Fruit fly (Drosophila melanogaster) whole organism, embryonic: ENCODE data around the gene CG17778.

Experiments
- Bteb2 ChIP-seq: fragments of 200-800 bp; sonication (Bioruptor generic); optimal IDR thresholded peaks from 2 replicates; lab custom pipeline; 2016; ENCODE audit warnings: missing biosample characterization, missing genetic modification characterization
- CG1024 ChIP-seq: fragments of 200-800 bp; sonication (Bioruptor generic); IDR thresholded peaks from 2 replicates; pipeline ENCODE4 v1.3.6; 2022; ENCODE audit warnings: missing biosample characterization, missing genetic modification characterization
- CG10267 ChIP-seq: fragments of 200-800 bp; sonication (Bioruptor generic); optimal IDR thresholded peaks from 2 replicates; lab custom pipeline; 2018; ENCODE audit warnings: missing biosample characterization, mild to moderate bottlenecking, missing genetic modification characterization, moderate library complexity
- CG10366 ChIP-seq: fragments of 200-800 bp; sonication (Bioruptor generic); IDR thresholded peaks from 2 replicates; pipeline ENCODE4 v1.3.6; 2022; ENCODE audit warnings: missing biosample characterization, missing genetic modification characterization
- CG10565 ChIP-seq: fragments of 200-800 bp; sonication (Bioruptor generic); optimal IDR thresholded peaks from 3 replicates; lab custom pipeline; 2016; ENCODE audit warnings: missing biosample characterization, mild to moderate bottlenecking, missing genetic modification characterization
- CG10654 ChIP-seq: fragments of 200-800 bp; sonication (Bioruptor generic); optimal IDR thresholded peaks from 2 replicates; lab custom pipeline; 2016; ENCODE audit warnings: missing biosample characterization, missing genetic modification characterization
- CG11695 ChIP-seq: fragments of 200-800 bp; sonication (Bioruptor generic); IDR thresholded peaks from 3 replicates; pipeline ENCODE4 v1.3.6; 2022; ENCODE audit warnings: missing biosample characterization, missing genetic modification characterization
- CG13424 ChIP-seq: fragments of 200-800 bp; sonication (Bioruptor generic); optimal IDR thresholded peaks from 2 replicates; lab custom pipeline; 2019; ENCODE audit warnings: missing biosample characterization, mild to moderate bottlenecking, missing genetic modification characterization, moderate library complexity
- CG14667 ChIP-seq: fragments of 200-800 bp; sonication (Bioruptor generic); IDR thresholded peaks from 2 replicates; pipeline ENCODE4 v1.3.6; 2022; ENCODE audit warnings: missing biosample characterization, missing genetic modification characterization
- CG14965 ChIP-seq: fragments of 200-800 bp; sonication (Bioruptor generic); optimal IDR thresholded peaks from 2 replicates; lab custom pipeline; 2016; ENCODE audit warnings: missing biosample characterization, missing genetic modification characterization, borderline replicate concordance
- CG17802 ChIP-seq: fragments of 200-800 bp; sonication (Bioruptor generic); optimal IDR thresholded peaks from 2 replicates; lab custom pipeline; 2018; ENCODE audit warnings: missing biosample characterization, mild to moderate bottlenecking, missing genetic modification characterization, moderate library complexity
- CG18262 ChIP-seq: fragments of 200-800 bp; optimal IDR thresholded peaks from 3 replicates; lab custom pipeline; 2019; ENCODE audit warnings: missing biosample characterization, mild to moderate bottlenecking, missing genetic modification characterization, moderate library complexity
- CG2678 ChIP-seq: fragments of 200-800 bp; sonication (Bioruptor generic); optimal IDR thresholded peaks from 3 replicates; lab custom pipeline; 2019; ENCODE audit warnings: missing biosample characterization, mild to moderate bottlenecking, missing genetic modification characterization, moderate library complexity
- CG33213 ChIP-seq: fragments of 200-800 bp; sonication (Bioruptor generic); optimal IDR thresholded peaks from 3 replicates; lab custom pipeline; 2016; ENCODE audit warnings: missing biosample characterization, missing genetic modification characterization
- CG33557 ChIP-seq: fragments of 200-800 bp; sonication (Bioruptor generic); optimal IDR thresholded peaks from 2 replicates; lab custom pipeline; 2019; ENCODE audit warnings: missing biosample characterization, mild to moderate bottlenecking, missing genetic modification characterization, moderate library complexity
- CG3726 ChIP-seq: fragments of 200-800 bp; sonication (Bioruptor generic); IDR thresholded peaks from 3 replicates; pipeline ENCODE4, ENCODE4 v1.3.6; 2022; ENCODE audit warnings: missing biosample characterization, missing genetic modification characterization
- CG4854 ChIP-seq: fragments of 200-800 bp; sonication (Bioruptor generic); optimal IDR thresholded peaks from 2 replicates; lab custom pipeline; 2016; ENCODE audit warnings: missing biosample characterization, missing genetic modification characterization, inconsistent platforms
- CG6683 ChIP-seq: fragments of 200-800 bp; sonication (Bioruptor generic); optimal IDR thresholded peaks from 2 replicates; lab custom pipeline; 2017; ENCODE audit warnings: missing biosample characterization, mild to moderate bottlenecking, missing genetic modification characterization, missing genetic modification reagents
- CG7928 ChIP-seq: fragments of 200-800 bp; sonication (Bioruptor generic); optimal IDR thresholded peaks from 2 replicates; lab custom pipeline; 2017; ENCODE audit warnings: missing biosample characterization, mild to moderate bottlenecking, missing genetic modification characterization
- CG9609 ChIP-seq: fragments of 200-800 bp; sonication (Bioruptor generic); optimal IDR thresholded peaks from 3 replicates; lab custom pipeline; 2016; ENCODE audit warnings: missing biosample characterization, missing genetic modification characterization
- CkIIα-i1 ChIP-seq: fragments of 200-800 bp; sonication (Bioruptor generic); IDR thresholded peaks from 2 replicates; pipeline ENCODE4 v1.3.6; 2022; ENCODE audit warnings: missing biosample characterization, missing genetic modification characterization
- Dip2 ChIP-seq: fragments of 200-800 bp; sonication (Bioruptor generic); IDR thresholded peaks from 2 replicates; pipeline ENCODE4 v1.3.6; 2022; ENCODE audit warnings: missing biosample characterization, missing genetic modification characterization
- Doc2 ChIP-seq: fragments of 200-800 bp; sonication (Bioruptor generic); IDR thresholded peaks from 2 replicates; pipeline ENCODE4 v1.3.6; 2022; ENCODE audit warnings: missing biosample characterization, missing genetic modification characterization
- Fer3 ChIP-seq: fragments of 200-800 bp; sonication (Bioruptor generic); optimal IDR thresholded peaks from 2 replicates; lab custom pipeline; 2018; ENCODE audit warnings: missing biosample characterization, mild to moderate bottlenecking, missing genetic modification characterization, moderate library complexity
- HLH4C ChIP-seq: fragments of 200-800 bp; sonication (Bioruptor generic); IDR thresholded peaks from 3 replicates; pipeline ENCODE4 v1.3.6; 2022; ENCODE audit warnings: missing biosample characterization, missing genetic modification characterization; ENCODE audit not compliant: partially characterized antibody
- Hr39 ChIP-seq: fragments of >200 bp; optimal IDR thresholded peaks from 2 replicates; lab custom pipeline; 2017
- Poxn ChIP-seq: fragments of 200-800 bp; sonication (Bioruptor generic); IDR thresholded peaks from 2 replicates; pipeline ENCODE4 v1.3.6; 2022; ENCODE audit warnings: missing biosample characterization, missing genetic modification characterization
- Rx ChIP-seq: fragments of 200-800 bp; sonication (Bioruptor generic); IDR thresholded peaks from 2 replicates; pipeline ENCODE4 v1.3.6; 2022; ENCODE audit warnings: missing biosample characterization, missing genetic modification characterization
- Ssrp ChIP-seq: fragments of 200-800 bp; sonication (Bioruptor generic); optimal IDR thresholded peaks from 2 replicates; lab custom pipeline; 2018; ENCODE audit warnings: missing biosample characterization, mild to moderate bottlenecking, missing genetic modification characterization, moderate library complexity
- Stat92E ChIP-seq, 3 experiments: fragments of >200 bp in 2 of 3; fragments of 200-800 bp in 1 of 3; sonication (Bioruptor generic) in 1 of 3; optimal IDR thresholded peaks; 2 replicates each; lab custom pipeline; 2017 to 2019; ENCODE audit warnings: missing biosample characterization in 3 of 3, missing genetic modification characterization in 3 of 3, mild to moderate bottlenecking in 1 of 3, moderate library complexity in 1 of 3
- abd-A ChIP-seq: fragments of 200-800 bp; sonication (Bioruptor generic); optimal IDR thresholded peaks from 3 replicates; lab custom pipeline; 2019; ENCODE audit warnings: missing biosample characterization, mild to moderate bottlenecking, missing genetic modification characterization, moderate library complexity
- ac ChIP-seq: fragments of 200-800 bp; sonication (Bioruptor generic); optimal IDR thresholded peaks from 3 replicates; lab custom pipeline; 2017; ENCODE audit warnings: missing biosample characterization, mild to moderate bottlenecking, missing genetic modification characterization
- bcd ChIP-seq: fragments of 200-800 bp; sonication (Bioruptor generic); optimal IDR thresholded peaks from 2 replicates; lab custom pipeline; 2017; ENCODE audit warnings: missing biosample characterization, mild to moderate bottlenecking, missing genetic modification characterization
- crc ChIP-seq: fragments of 200-800 bp; sonication (Bioruptor generic); optimal IDR thresholded peaks from 2 replicates; lab custom pipeline; 2016; ENCODE audit warnings: missing biosample characterization, missing genetic modification characterization
- cwo ChIP-seq: fragments of 200-800 bp; sonication (Bioruptor generic); optimal IDR thresholded peaks from 3 replicates; lab custom pipeline; 2017; ENCODE audit warnings: missing biosample characterization, missing genetic modification characterization, mild to moderate bottlenecking, moderate library complexity, missing genetic modification reagents
- dan ChIP-seq: fragments of 200-800 bp; sonication (Bioruptor generic); IDR thresholded peaks from 2 replicates; pipeline ENCODE4 v1.3.6; 2022; ENCODE audit warnings: missing biosample characterization, missing genetic modification characterization
- dmrt11E ChIP-seq: fragments of 200-800 bp; sonication (Bioruptor generic); optimal IDR thresholded peaks from 3 replicates; lab custom pipeline; 2018; ENCODE audit warnings: missing biosample characterization, mild to moderate bottlenecking, missing genetic modification characterization, moderate library complexity
- fd96Cb ChIP-seq: fragments of 200-800 bp; sonication (Bioruptor generic); optimal IDR thresholded peaks from 2 replicates; lab custom pipeline; 2018; ENCODE audit warnings: missing biosample characterization, mild to moderate bottlenecking, missing genetic modification characterization, moderate library complexity
- grn ChIP-seq: fragments of 200-800 bp; sonication (Bioruptor generic); optimal IDR thresholded peaks from 3 replicates; lab custom pipeline; 2017; ENCODE audit warnings: missing biosample characterization, missing genetic modification characterization
- gro ChIP-seq: fragments of 200-800 bp; sonication (Bioruptor generic); optimal IDR thresholded peaks from 2 replicates; lab custom pipeline; 2016; ENCODE audit warnings: missing biosample characterization, missing genetic modification characterization
- maf-S ChIP-seq: fragments of 200-800 bp; sonication (Bioruptor generic); optimal IDR thresholded peaks from 2 replicates; lab custom pipeline; 2016; ENCODE audit warnings: missing biosample characterization, missing genetic modification characterization
- org-1 ChIP-seq: fragments of 200-800 bp; sonication (Bioruptor generic); optimal IDR thresholded peaks from 2 replicates; lab custom pipeline; 2017; ENCODE audit warnings: missing biosample characterization, missing genetic modification characterization
- prd ChIP-seq, 3 experiments: fragments of >200 bp in 2 of 3; fragments of 200-800 bp in 1 of 3; sonication (Bioruptor generic) in 1 of 3; optimal IDR thresholded peaks in 2 of 3; IDR thresholded peaks in 1 of 3; 2 replicates in 2 of 3; 3 replicates in 1 of 3; pipeline versions ENCODE4 v1.3.6 to Lab custom; 2017 to 2022; ENCODE audit warnings: missing biosample characterization in 1 of 3, missing genetic modification characterization in 1 of 3
- rib ChIP-seq: fragments of 200-800 bp; sonication (Bioruptor generic); IDR thresholded peaks from 2 replicates; pipeline ENCODE4 v1.3.6; 2022; ENCODE audit warnings: missing biosample characterization, missing genetic modification characterization
- stwl ChIP-seq: fragments of 200-800 bp; sonication (Bioruptor generic); optimal IDR thresholded peaks from 3 replicates; lab custom pipeline; 2018; ENCODE audit warnings: missing biosample characterization, mild to moderate bottlenecking, missing genetic modification characterization, moderate library complexity
- sug ChIP-seq: fragments of 200-800 bp; optimal IDR thresholded peaks from 2 replicates; lab custom pipeline; 2019; ENCODE audit warnings: missing biosample characterization, mild to moderate bottlenecking, missing genetic modification characterization, moderate library complexity
- vnd ChIP-seq: fragments of 200-800 bp; sonication (Bioruptor generic); IDR thresholded peaks from 3 replicates; pipeline ENCODE4 v1.3.6; 2022; ENCODE audit warnings: missing biosample characterization, missing genetic modification characterization; ENCODE audit not compliant: partially characterized antibody
- zfh1 ChIP-seq: fragments of 200-800 bp; sonication (Bioruptor generic); IDR thresholded peaks from 3 replicates; pipeline ENCODE4 v1.3.6; 2022; ENCODE audit warnings: missing biosample characterization, missing genetic modification characterization

Gene CG17778

DNA sequence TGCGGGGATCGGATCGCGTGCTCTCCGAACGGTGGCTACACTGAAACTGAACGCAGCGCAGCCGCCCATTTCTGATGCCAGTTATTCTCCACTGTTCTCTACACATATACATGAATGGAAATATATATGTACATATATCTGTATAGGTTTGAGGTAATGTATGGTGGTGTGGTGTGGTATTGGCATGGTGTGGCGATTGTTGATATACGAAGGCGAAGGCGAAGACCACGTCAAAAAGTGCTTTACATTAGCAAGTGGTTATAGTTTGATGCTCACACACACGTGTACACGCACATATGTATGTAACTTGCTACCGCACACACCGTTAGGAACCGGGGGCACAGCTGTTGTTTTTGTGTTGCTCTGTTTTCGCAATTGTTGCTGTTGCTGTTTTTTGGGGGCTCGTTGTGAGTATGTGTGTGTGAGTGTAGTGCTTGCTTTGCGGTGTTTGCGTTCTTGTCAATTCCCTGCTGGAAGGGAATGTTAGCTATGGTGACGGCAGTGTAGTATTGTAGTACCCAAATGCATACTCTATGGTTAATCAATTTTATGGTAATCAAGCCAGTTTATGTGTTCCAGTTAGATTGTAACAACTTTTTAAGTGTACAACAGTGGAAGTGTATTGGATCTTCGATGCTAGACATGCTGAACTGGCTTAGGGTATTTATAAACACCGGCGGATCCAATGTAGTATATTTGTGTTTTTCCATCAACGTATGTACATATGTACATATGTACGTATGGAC is 796 bp upstream of the CG17778 start, which contains the start of gene CG17896 (continued):
- TF ChIP-seq CG2678 (peak; percentile 98), CG9609 (GFP tag; lab: Kevin White, UChicago) (peak; percentile 99), org-1 (GFP tag; lab: Kevin White, UChicago) (peak; percentile 98), CG33557 (GFP tag; lab: Kevin White, UChicago) (peak; percentile 70), ac (peak; percentile 47), CG7928 (GFP tag; lab: Kevin White, UChicago) (peak; percentile 83), gro (GFP tag; lab: Kevin White, UChicago) (peak; percentile 99), rib (GFP tag; lab: Robert Waterston, UW) (peak; percentile 99), stwl (tag; lab: Kevin White, UChicago) (no peak), maf-S (GFP tag; lab: Kevin White, UChicago) (peak; percentile 98), crc (GFP tag; lab: Kevin White, UChicago) (peak; percentile 98), Rx (GFP tag; lab: Robert Waterston, UW) (peak; percentile 97), CG14965 (GFP tag; lab: Kevin White, UChicago) (peak; percentile 90), CkIIα-i1 (peak; percentile 93), CG10267 (peak; percentile 87), bcd (GFP tag; lab: Kevin White, UChicago) (peak; percentile 98), zfh1 (GFP tag; lab: Robert Waterston, UW) (peak; percentile 97), prd (optimal IDR thresholded peaks at IDR 0.05; lab: Kevin White, UChicago) (no peak), prd (GFP tag; IDR thresholded peaks at IDR 0.05; lab: Robert Waterston, UW) (peak; percentile 99), CG18262 (tag; lab: Kevin White, UChicago) (peak; percentile 93), Poxn (GFP tag; lab: Robert Waterston, UW) (peak; percentile 98), Bteb2 (GFP tag; lab: Kevin White, UChicago) (peak; percentile 98), dmrt11E (peak; percentile 72), sug (tag; lab: Kevin White, UChicago) (peak; percentile 93), CG10366 (GFP tag; lab: Robert Waterston, UW) (peak; percentile 98), CG13424 (tag; lab: Kevin White, UChicago) (peak; percentile 96), Doc2 (GFP tag; lab: Robert Waterston, UW) (peak; percentile 92), Ssrp (tag; lab: Kevin White, UChicago) (peak; percentile 92), grn (GFP tag; lab: Kevin White, UChicago) (peak; percentile 77), HLH4C (no peak), CG3726 (GFP tag; lab: Robert Waterston, UW) (peak; percentile 95), CG10654 (GFP tag; lab: Kevin White, UChicago) (peak; percentile 97), Fer3 (peak; percentile 99), CG17802 (tag; lab: Kevin White, UChicago) (peak; percentile 79), CG1024 (GFP tag; lab: Robert Waterston, UW) (peak; percentile 93), CG10565 (GFP tag; lab: Kevin White, UChicago) (peak; percentile 81), abd-A (peak; percentile 73), Hr39 (lab: Kevin White, UChicago) (no peak), Dip2 (GFP tag; lab: Robert Waterston, UW) (peak; percentile 66; the same call in 1 of the 2 replicates), CG11695 (GFP tag; lab: Robert Waterston, UW) (peak; percentile 97), fd96Cb (peak; percentile 95), CG6683 (peak; percentile 93), cwo (GFP tag; lab: Kevin White, UChicago) (peak; percentile 96), CG14667 (GFP tag; lab: Robert Waterston, UW) (peak; percentile 97), vnd (GFP tag; lab: Robert Waterston, UW) (no peak), dan (GFP tag; lab: Robert Waterston, UW) (peak; percentile 73; the same call in 1 of the 2 replicates), Stat92E (GFP tag; optimal IDR thresholded peaks at IDR 0.05; lab: Kevin White, UChicago) (peak in 1 of 3 experiments; percentile 13), CG33213 (GFP tag; lab: Kevin White, UChicago) (peak; percentile 98), CG4854 (GFP tag; lab: Kevin White, UChicago) (peak; percentile 97)
